Fruit fly (Drosophila melanogaster): ENCODE results near the gene lmgA.
A peak's percentile ranks its signal among the peaks of the same experiment; 100 is the strongest.

The lmgA gene

DNA sequence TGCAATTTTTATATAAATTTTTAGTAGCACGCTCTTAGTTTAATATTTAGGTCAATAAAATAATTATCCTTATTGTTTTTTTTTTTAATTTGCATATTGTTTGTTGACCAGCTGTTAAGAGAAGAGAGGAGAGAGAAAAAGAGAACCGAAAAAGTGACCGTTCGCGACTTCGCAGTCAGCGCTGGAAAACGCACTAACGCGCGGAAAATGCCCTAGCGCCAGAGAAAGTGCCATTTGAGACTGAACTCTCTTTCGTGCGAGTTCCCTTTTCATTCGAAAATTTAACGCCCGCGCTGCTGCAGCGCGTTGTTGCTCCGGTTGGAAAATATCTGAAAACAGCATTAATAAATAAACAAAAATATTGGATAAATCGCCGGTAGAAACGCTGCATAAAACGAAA is 14.7 kb upstream of the lmgA start (continued):
- TF ChIP-seq CG12942 (GFP tag; optimal IDR thresholded peaks at IDR 0.05) (no peak), caup (GFP tag; optimal IDR thresholded peaks at IDR 0.05; ENCODE audit: severe bottlenecking) (peak; percentile 27), Oli (tag; optimal IDR thresholded peaks at IDR 0.05) (no peak), CG14667 (GFP tag; IDR thresholded peaks at IDR 0.05) (no peak), Bteb2 (GFP tag; optimal IDR thresholded peaks at IDR 0.05) (no peak), CG6254 (GFP tag; optimal IDR thresholded peaks at IDR 0.05) (no peak), gem (tag; optimal IDR thresholded peaks at IDR 0.05) (no peak), CG8388 (GFP tag; optimal IDR thresholded peaks at IDR 0.05) (no peak), pita (GFP tag; optimal IDR thresholded peaks at IDR 0.05) (no peak), CG15696 (tag; optimal IDR thresholded peaks at IDR 0.05) (no peak), Ssrp (tag; optimal IDR thresholded peaks at IDR 0.05) (no peak), Atf3 (GFP tag; optimal IDR thresholded peaks at IDR 0.05) (no peak), CG11093 (GFP tag; IDR thresholded peaks at IDR 0.05) (no peak), Ada2b (GFP tag; IDR thresholded peaks at IDR 0.05) (no peak), CG12071 (GFP tag; optimal IDR thresholded peaks at IDR 0.05) (no peak), croc (GFP tag; conservative IDR thresholded peaks at IDR 0.05) (no peak), CG43689 (GFP tag; IDR thresholded peaks at IDR 0.05) (no peak), CG33213 (GFP tag; optimal IDR thresholded peaks at IDR 0.05) (peak; percentile 38), CG7987 (GFP tag; optimal IDR thresholded peaks at IDR 0.05) (no peak), CG1024 (GFP tag; IDR thresholded peaks at IDR 0.05) (no peak), pho (GFP tag; optimal IDR thresholded peaks at IDR 0.05) (no peak), CG14710 (tag; optimal IDR thresholded peaks at IDR 0.05) (no peak), unc-4 (GFP tag; IDR thresholded peaks at IDR 0.05; ENCODE audit: partially characterized antibody) (0 out of 2 replicates have a peak, but pooled peaks have one; percentile 21), vfl (GFP tag; optimal IDR thresholded peaks at IDR 0.05) (no peak), fu2 (GFP tag; optimal IDR thresholded peaks at IDR 0.05) (no peak), CG31441 (GFP tag; IDR thresholded peaks at IDR 0.05) (no peak; the same call in 1 of the 2 replicates), gsb (GFP tag; IDR thresholded peaks at IDR 0.05) (no peak), Awh (GFP tag; IDR thresholded peaks at IDR 0.05) (no peak), nom (GFP tag; optimal IDR thresholded peaks at IDR 0.05) (peak; percentile 28), CG3995 (GFP tag; optimal IDR thresholded peaks at IDR 0.05) (no peak), CG9817 (tag; optimal IDR thresholded peaks at IDR 0.05) (no peak), Ets65A (GFP tag) (no peak), dati (GFP tag; IDR thresholded peaks at IDR 0.05) (no peak), ac (GFP tag; optimal IDR thresholded peaks at IDR 0.05) (no peak), Eip74EF (GFP tag; optimal IDR thresholded peaks at IDR 0.05) (no peak), C15 (GFP tag; IDR thresholded peaks at IDR 0.05) (no peak), corto (GFP tag; optimal IDR thresholded peaks at IDR 0.05) (no peak), H15 (GFP tag; IDR thresholded peaks at IDR 0.05) (no peak), ham (GFP tag; IDR thresholded peaks at IDR 0.05) (no peak), Hr78 (GFP tag; optimal IDR thresholded peaks at IDR 0.05) (no peak), schlank (tag; optimal IDR thresholded peaks at IDR 0.05) (no peak), chm (GFP tag; IDR thresholded peaks at IDR 0.05) (peak; percentile 86), CG17328 (GFP tag; IDR thresholded peaks at IDR 0.05) (0 out of 2 replicates have a peak, but pooled peaks have one; percentile 8), bab2 (GFP tag; optimal IDR thresholded peaks at IDR 0.05) (no peak), CG15011 (GFP tag; optimal IDR thresholded peaks at IDR 0.05) (no peak), NfI (GFP tag; optimal IDR thresholded peaks at IDR 0.05) (no peak), Sox100B (GFP tag; optimal IDR thresholded peaks at IDR 0.05) (no peak), CG2889 (GFP tag; IDR thresholded peaks at IDR 0.05) (no peak), tin (GFP tag; optimal IDR thresholded peaks at IDR 0.05) (no peak), CG11696 (GFP tag; IDR thresholded peaks at IDR 0.05) (no peak), sqz (GFP tag; optimal IDR thresholded peaks at IDR 0.05) (peak; percentile 4), Optix (GFP tag; IDR thresholded peaks at IDR 0.05) (no peak)
